Fruit fly (Drosophila melanogaster): Measurements from ENCODE around the gene Rel.

Rel gene

DNA sequence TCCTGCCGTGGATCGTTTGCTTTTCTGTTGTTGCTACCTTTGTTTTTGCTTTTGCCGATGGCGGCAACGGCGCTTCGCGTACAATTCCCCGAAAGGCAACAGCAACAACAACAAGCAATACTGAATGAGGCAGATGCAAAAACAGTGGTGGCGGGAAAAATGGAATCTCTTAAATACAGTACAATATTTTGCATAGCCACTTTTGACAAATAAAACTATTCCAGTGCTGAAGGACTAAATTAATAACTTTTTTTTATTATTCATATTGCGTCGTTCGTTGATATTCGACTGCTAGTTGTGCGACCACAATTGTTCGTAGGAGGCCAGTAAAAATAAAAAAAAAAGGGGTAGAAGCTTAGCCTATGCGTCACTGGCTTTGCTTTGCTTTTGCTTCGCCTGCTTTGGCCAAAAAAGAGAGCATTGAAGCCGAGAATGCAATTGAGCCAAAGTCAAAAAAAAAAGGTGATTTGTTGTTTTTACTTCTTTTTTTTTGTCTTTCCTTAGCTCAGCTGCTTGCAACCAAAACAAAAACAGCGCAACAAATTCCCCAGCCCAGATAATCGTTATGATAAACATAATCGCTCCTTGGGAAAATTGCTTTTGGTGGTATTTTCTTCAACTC lies 15.9 kb downstream of the Rel start (continued):
- TF ChIP-seq CG12219 (GFP tag; optimal IDR thresholded peaks at IDR 0.05) (peak; percentile 86), CG10462 (GFP tag; optimal IDR thresholded peaks at IDR 0.05) (peak; percentile 63), CG17829 (tag; optimal IDR thresholded peaks at IDR 0.05) (peak; percentile 83), pita (GFP tag; optimal IDR thresholded peaks at IDR 0.05) (no peak), ewg (GFP tag; optimal IDR thresholded peaks at IDR 0.05) (peak; percentile 86), MBD-R2 (GFP tag; IDR thresholded peaks at IDR 0.05) (peak; percentile 85), CG10431 (GFP tag; optimal IDR thresholded peaks at IDR 0.05) (no peak), CG4730 (GFP tag; IDR thresholded peaks at IDR 0.05) (peak; percentile 91), bbx (GFP tag; IDR thresholded peaks at IDR 0.05; ENCODE audit: partially characterized antibody) (no peak), Gug (GFP tag; IDR thresholded peaks at IDR 0.05) (peak; percentile 86), grau (tag; optimal IDR thresholded peaks at IDR 0.05) (peak; percentile 84), CG10959 (GFP tag; IDR thresholded peaks at IDR 0.05) (peak; percentile 75), inv (GFP tag; IDR thresholded peaks at IDR 0.05; ENCODE audit: partially characterized antibody) (no peak), Ptx1 (GFP tag; IDR thresholded peaks at IDR 0.05) (peak; percentile 94), trem (tag; optimal IDR thresholded peaks at IDR 0.05) (peak; percentile 25), klu (GFP tag; IDR thresholded peaks at IDR 0.05) (peak; percentile 29; the same call in 1 of the 2 replicates), fd96Cb (tag; optimal IDR thresholded peaks at IDR 0.05) (peak; percentile 87), luna (GFP tag; optimal IDR thresholded peaks at IDR 0.05) (peak; percentile 42), tx (GFP tag; optimal IDR thresholded peaks at IDR 0.05) (peak; percentile 76), CG12071 (GFP tag; optimal IDR thresholded peaks at IDR 0.05) (peak; percentile 86), Optix (GFP tag; IDR thresholded peaks at IDR 0.05) (peak; percentile 89), ato (GFP tag; IDR thresholded peaks at IDR 0.05; ENCODE audit: partially characterized antibody) (no peak), CG10654 (GFP tag; optimal IDR thresholded peaks at IDR 0.05) (peak; percentile 81), CG14965 (GFP tag; optimal IDR thresholded peaks at IDR 0.05; ENCODE audit: borderline replicate concordance) (no peak), vnd (GFP tag; IDR thresholded peaks at IDR 0.05; ENCODE audit: partially characterized antibody) (no peak), CG10543 (GFP tag; optimal IDR thresholded peaks at IDR 0.05) (no peak), bsh (GFP tag; optimal IDR thresholded peaks at IDR 0.05) (peak; percentile 89 to 99), sqz (GFP tag; optimal IDR thresholded peaks at IDR 0.05) (peak; percentile 95), dmrt11E (tag; optimal IDR thresholded peaks at IDR 0.05) (peak; percentile 60), CG10979 (tag; optimal IDR thresholded peaks at IDR 0.05) (peak; percentile 79), CG11696 (GFP tag; IDR thresholded peaks at IDR 0.05) (peak; percentile 98), Atf3 (GFP tag; optimal IDR thresholded peaks at IDR 0.05) (peak; percentile 79), CG15011 (GFP tag; optimal IDR thresholded peaks at IDR 0.05) (peak; percentile 76), ab (GFP tag; optimal IDR thresholded peaks at IDR 0.05) (no peak), Mes4 (GFP tag; optimal IDR thresholded peaks at IDR 0.05) (peak; percentile 65), CG14014 (GFP tag; IDR thresholded peaks at IDR 0.05) (peak; percentile 91), CG13624 (GFP tag; optimal IDR thresholded peaks at IDR 0.05) (peak; percentile 63), disco-r (GFP tag; optimal IDR thresholded peaks at IDR 0.05) (peak; percentile 77), CG12744 (GFP tag; optimal IDR thresholded peaks at IDR 0.05) (peak; percentile 44), ssp (GFP tag; IDR thresholded peaks at IDR 0.05) (peak; percentile 78), CG6654 (GFP tag; optimal IDR thresholded peaks at IDR 0.05) (peak; percentile 60), Gsc (GFP tag; IDR thresholded peaks at IDR 0.05) (no peak), CG18476 (GFP tag; optimal IDR thresholded peaks at IDR 0.05) (peak; percentile 85), CG14050 (GFP tag; IDR thresholded peaks at IDR 0.05) (peak; percentile 87), CG18764 (GFP tag; optimal IDR thresholded peaks at IDR 0.05) (peak; percentile 65), CG14667 (GFP tag; IDR thresholded peaks at IDR 0.05) (peak; percentile 87), CG9215 (GFP tag; IDR thresholded peaks at IDR 0.05) (peak; percentile 79), Eip74EF (GFP tag; optimal IDR thresholded peaks at IDR 0.05) (peak in 1 of 2 experiments; percentile 68), Pdp1 (GFP tag; optimal IDR thresholded peaks at IDR 0.05) (peak; percentile 63 to 83)
